Worm (Caenorhabditis elegans) whole organism, L4/young adult: ENCODE data around the gene Y42G9A.3.

Experiments used
- W03F9.2 ChIP-seq: fragments of 150-350 bp; optimal IDR thresholded peaks from 2 replicates; lab custom pipeline; 2014; ENCODE audit warnings: missing biosample characterization, missing genetic modification characterization
- dao-5 ChIP-seq: sonication (generic microtip); optimal IDR thresholded peaks from 2 replicates; lab custom pipeline; 2016; ENCODE audit warnings: missing genotype, missing genetic modification characterization, moderate library complexity, missing compliant biosample characterization
- him-1 ChIP-seq: sonication (generic microtip); optimal IDR thresholded peaks from 2 replicates; lab custom pipeline; 2016; ENCODE audit warnings: missing genotype, missing genetic modification reagents, missing genetic modification characterization, missing compliant biosample characterization

Gene Y42G9A.3

ce11 chrIII:6157708-6158321 is 11.8 kb downstream of the Y42G9A.3 start, which contains the start of gene anmt-2:
anmt-2 (minus strand) TSS chrIII:6157758.
- no peak for TF ChIP-seq dao-5
- no peak for TF ChIP-seq W03F9.2
- TF ChIP-seq him-1 = no peak

DNA sequence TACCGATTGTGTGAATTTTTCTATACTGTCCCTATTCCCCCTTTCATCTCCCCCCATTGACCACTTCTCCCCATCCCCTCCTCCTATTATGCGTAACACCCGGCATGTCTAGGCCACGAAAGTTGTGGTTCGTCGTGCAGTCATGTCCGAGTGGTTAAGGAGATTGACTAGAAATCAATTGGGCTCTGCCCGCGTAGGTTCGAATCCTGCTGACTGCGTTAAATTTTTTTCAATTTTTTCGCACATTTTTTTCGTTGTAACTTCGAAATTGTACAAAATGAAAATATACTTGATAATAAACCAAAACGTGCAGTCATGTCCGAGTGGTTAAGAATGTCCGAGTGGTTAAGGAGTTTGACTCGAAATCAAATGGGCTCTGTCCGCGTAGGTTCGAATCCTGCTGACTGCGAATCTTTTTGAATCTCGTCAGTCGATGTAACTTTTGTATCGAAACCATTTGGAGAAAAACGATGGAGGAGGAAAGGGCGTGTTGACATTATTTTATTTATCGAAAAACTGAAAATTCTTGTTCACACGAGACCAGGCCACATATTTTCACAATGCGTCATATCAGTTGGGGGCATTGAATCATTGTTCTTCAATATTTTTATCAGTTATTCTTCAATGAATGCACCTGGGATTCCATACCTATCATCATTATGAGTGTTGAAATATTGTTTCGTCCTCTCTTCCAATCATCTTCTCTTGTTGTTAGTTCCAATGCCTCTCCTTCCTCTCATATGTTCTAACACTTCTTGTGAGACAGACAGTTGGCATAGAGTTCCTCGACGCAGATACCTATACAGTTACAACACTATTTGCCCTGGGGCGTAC is 12.8 kb downstream of the Y42G9A.3 start, which contains the start of gene nfm-1:
TSS of gene nfm-1 (plus strand) at position 812 of the 834 bp plus-strand sequence.
- no peak for TF ChIP-seq dao-5
- TF ChIP-seq him-1 = peak; percentile 46
- peak; percentile 23 for TF ChIP-seq W03F9.2

- TF ChIP-seq him-1 = no peak
- no peak for TF ChIP-seq W03F9.2
- no peak for TF ChIP-seq dao-5
Observed at ce11 chrIII:6163381-6163780, 17.3 kb downstream of the Y42G9A.3 start.

DNA sequence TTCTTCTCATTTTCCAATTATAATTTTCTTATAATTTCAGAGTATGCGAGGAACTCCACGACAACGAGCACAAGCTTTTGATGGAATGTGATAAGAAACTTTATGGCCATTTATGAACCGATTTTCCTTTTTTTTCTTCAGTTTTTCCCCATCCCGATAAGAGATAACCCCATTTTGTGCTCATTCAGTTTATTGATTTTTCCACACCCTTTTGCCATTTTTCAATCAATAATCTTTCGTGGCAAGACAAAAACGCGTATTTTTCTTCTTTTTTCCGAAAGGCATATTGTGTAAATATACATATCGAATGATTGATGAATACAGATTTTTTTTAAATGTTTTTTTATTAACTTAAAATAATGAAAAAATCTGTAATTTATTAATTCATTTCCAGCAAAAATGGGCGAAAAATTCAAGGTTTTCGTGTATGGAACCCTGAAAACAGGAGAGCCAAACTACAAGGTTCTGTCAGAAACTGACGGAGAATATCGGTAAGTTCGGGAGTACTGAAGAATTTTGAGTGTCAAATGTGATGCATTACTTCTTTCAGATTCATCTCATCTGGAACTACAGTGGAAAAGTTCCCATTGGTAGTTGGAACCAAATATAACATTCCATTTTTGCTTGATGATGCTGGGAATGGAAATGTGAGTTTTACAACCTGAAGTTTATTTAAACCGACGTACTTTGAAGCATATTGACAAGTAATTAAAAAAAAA is 18.4 kb downstream of the Y42G9A.3 start, which contains the start of gene F42A10.9:
TSS of gene F42A10.9 (plus strand) at position 321 of the 719 bp plus-strand sequence.
- TF ChIP-seq dao-5 (no peak), him-1 (no peak), W03F9.2 (no peak)

DNA sequence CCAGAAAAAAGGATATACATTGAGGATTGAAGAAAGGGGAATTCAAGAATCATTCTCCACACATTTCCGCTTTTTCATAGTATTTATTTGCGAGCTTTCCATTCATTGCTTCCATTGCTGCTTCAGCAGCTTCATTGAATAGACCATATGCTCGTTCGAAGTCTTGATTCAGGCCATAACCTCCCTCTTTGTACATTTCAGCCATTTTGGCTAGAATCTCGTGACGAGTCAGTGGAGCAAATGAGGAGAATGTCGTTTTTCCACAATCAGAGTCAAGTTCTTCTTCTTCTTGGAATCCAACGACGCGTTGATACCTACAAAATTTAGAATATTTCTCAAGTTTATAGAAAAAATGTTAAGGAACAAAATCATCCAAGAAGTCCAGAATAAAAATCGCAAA is 19.2 kb downstream of the Y42G9A.3 start:
- TF ChIP-seq W03F9.2 (no peak), him-1 (no peak), dao-5 (no peak)

DNA sequence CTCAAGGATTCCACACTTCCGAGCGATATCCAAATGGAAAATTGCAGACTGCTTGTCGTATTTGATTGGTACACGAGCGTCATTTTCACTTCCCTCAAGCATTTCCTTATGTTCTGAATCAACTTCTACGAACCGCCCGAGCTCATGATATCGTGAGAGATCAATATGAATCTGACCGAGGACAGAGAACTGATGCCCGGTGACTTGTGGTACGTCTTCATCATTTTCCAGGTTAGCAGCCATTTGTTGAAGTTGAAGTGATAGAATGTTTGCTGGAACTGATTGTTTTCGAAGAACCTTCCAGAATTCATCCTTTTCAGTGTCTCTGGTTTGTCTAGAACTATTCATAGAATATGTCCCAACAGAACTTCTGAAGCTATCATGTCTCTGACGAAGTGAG is 20.6 kb downstream of the Y42G9A.3 start:
- TF ChIP-seq dao-5 (no peak), him-1 (no peak), W03F9.2 (no peak)

DNA sequence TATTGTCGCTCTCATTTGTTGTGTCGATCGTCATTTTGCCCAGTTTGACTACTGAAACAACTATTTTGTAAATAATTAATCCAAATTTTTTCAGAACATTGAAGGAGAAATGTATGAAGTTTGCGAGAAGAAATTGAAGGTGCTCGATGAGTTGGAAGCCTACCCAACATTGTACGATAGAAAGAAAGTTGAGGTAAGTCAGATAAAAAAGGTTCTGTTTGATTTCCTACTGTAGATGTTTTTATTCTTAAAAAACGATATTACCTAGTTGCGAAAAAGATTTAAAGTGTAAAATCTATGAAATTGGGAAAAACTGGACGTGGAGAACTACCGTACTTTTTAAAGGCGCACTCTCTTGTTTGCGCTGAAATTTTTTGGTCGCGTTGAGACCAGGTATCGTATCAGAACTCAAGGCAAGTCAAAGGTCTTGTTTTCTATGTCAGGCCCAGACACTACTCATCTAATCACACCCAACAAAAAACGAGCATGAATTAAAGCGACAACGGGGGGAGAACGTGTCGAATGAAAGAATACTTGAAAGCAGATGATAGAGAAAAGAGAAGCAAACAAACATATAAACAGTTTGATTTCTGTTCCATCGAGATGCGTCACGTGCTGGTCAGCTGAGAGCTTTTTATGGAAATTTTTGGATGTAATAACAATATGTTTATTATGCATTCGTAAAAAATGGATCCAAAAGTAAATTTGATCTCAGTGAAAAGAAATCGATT is 22.6 kb downstream of the Y42G9A.3 start, which contains the start of gene efk-1:
TSS of gene efk-1 (minus strand) at position 51 of the 731 bp plus-strand sequence.
- TF ChIP-seq him-1 (no peak), W03F9.2 (peak; percentile 13)

- TF ChIP-seq dao-5 (no peak), W03F9.2 (peak; percentile 37), him-1 (no peak)
Observed at ce11 chrIII:6170038-6170437, 24.0 kb downstream of the Y42G9A.3 start.

DNA sequence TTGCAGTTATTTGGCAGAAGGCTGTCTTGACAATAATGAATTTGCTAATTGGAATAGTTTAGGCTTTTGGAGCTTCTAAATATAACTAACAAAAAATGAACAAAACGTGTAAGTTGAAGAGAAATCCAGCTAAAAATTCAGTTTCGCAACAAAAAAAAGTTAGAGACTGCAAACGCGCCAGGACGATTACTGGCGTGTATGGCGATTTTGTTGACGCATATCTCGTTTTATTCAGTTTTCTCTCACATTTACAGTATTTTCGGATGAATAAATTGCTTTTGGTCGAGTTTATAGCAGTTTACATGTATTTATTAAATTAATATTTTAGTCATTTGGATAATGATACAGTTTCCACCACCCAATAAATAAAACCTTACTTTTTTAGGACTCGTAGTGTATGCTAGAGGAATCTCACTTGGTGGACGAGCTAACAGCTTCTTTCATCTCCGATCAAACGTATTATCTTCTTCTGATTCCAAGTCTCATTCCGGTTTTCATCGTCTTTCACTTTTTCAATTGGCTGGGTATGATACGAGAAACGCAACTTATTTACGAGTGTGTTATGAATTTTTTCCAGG is 27.1 kb downstream of the Y42G9A.3 start, which contains the start of the genes abcf-3 and F42A10.5:
TSS of gene abcf-3 (plus strand) at position 384 of the 578 bp plus-strand sequence.
TSS of gene F42A10.5 (minus strand) at position 458 of the 578 bp plus-strand sequence.
- TF ChIP-seq dao-5 (no peak), W03F9.2 (peak; percentile 90)

DNA sequence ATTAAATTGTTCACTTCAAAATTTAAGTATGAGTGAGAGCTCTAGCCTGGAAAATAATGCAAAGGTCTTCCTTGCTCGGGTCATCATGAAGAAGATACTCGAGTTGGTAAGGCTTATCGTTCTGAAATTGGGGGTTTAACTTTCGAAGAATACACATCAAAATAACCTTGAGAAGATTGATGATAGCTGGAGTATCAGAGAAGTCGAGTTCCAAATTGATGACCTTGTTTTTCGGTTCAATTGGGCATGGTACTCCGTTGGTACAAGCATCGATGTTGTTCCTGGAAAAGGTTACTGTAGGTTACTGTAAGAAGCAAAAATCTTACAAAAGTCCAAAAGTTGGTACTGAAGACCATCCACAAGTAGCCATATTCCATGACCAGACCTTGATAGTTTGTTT is 30.1 kb downstream of the Y42G9A.3 start:
- no peak for TF ChIP-seq dao-5
- TF ChIP-seq W03F9.2 = no peak
- no peak for TF ChIP-seq him-1

ce11 chrIII:6176761-6177160 is 30.7 kb downstream of the Y42G9A.3 start, which contains the start of gene F42A10.6:
F42A10.6 (minus strand) TSS chrIII:6176861.
- TF ChIP-seq him-1 (no peak), W03F9.2 (no peak), dao-5 (no peak)

DNA sequence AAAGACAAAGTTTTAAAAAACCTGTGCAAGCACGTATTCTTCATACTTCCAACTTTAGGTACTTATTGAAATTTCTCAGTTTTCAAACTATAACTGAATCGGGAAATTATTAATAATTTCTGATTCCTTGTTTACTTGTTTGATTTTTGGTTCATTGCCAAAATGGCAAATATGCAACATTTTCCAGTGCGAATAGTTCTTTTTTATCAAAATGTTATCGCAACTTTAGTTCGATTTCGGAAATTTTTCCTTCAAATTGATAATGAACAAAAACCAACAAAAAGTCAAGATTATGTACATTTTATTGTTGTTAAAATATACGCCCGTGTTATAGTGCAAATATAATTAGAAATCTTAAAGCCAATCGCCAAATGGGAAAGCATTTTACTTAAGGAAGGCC is 31.6 kb downstream of the Y42G9A.3 start:
- TF ChIP-seq dao-5 = no peak
- no peak for TF ChIP-seq him-1
- no peak for TF ChIP-seq W03F9.2

ce11 chrIII:6178586-6178985 is 32.5 kb downstream of the Y42G9A.3 start, which contains the start of gene F42A10.7:
F42A10.7 (minus strand) TSS chrIII:6178686.
- TF ChIP-seq W03F9.2 (no peak), dao-5 (no peak), him-1 (no peak)

- TF ChIP-seq W03F9.2 (no peak), him-1 (no peak), dao-5 (no peak)
Observed at ce11 chrIII:6179062-6179461, 33.0 kb downstream of the Y42G9A.3 start.
